Worm (Caenorhabditis elegans) whole organism, L4 larva: Measurements from ENCODE around the gene cwp-3.

Experiments used
- R02D3.7 ChIP-seq: fragments of 150-350 bp; sonication (generic microtip); optimal IDR thresholded peaks from 3 replicates; lab custom pipeline; 2014; ENCODE audit warnings: missing biosample characterization, missing genetic modification characterization
- ZK337.2 ChIP-seq: fragments of 200-800 bp; sonication (Bioruptor generic); IDR thresholded peaks from 2 replicates; pipeline ENCODE4 v1.3.6; 2022; ENCODE audit warnings: missing genetic modification reagents, missing genetic modification characterization, missing compliant biosample characterization
- attf-4 ChIP-seq: sonication (generic microtip); optimal IDR thresholded peaks from 3 replicates; lab custom pipeline; 2017; ENCODE audit warnings: missing biosample characterization, missing genetic modification characterization
- ceh-20 ChIP-seq: fragments of 200-800 bp; sonication (Bioruptor generic); IDR thresholded peaks from 2 replicates; pipeline ENCODE4 v1.3.6; 2022; ENCODE audit warnings: missing genetic modification reagents, missing genetic modification characterization, missing compliant biosample characterization
- ceh-28 ChIP-seq: fragments of 150-350 bp; optimal IDR thresholded peaks from 2 replicates; lab custom pipeline; 2014; ENCODE audit warnings: missing biosample characterization, missing genetic modification reagents, missing genetic modification characterization
- ceh-44 ChIP-seq: fragments of 200-800 bp; sonication (Bioruptor generic); IDR thresholded peaks from 2 replicates; pipeline ENCODE4 v1.3.6; 2022; ENCODE audit warnings: missing genetic modification reagents, missing genetic modification characterization, missing compliant biosample characterization
- daf-12 ChIP-seq: fragments of 150-350 bp; optimal IDR thresholded peaks from 2 replicates; lab custom pipeline; 2014; ENCODE audit warnings: missing biosample characterization, missing genetic modification reagents, missing genetic modification characterization
- daf-16 ChIP-seq, 3 experiments: sonication (generic microtip); optimal IDR thresholded peaks; 2 replicates each; lab custom pipeline; 2016 to 2017; ENCODE audit warnings: missing genetic modification characterization in 3 of 3, missing genetic modification reagents in 3 of 3, mild to moderate bottlenecking in 2 of 3, missing compliant biosample characterization in 2 of 3, missing biosample characterization in 1 of 3, moderate library complexity in 1 of 3
- dmd-6 ChIP-seq: fragments of 200-800 bp; sonication (Bioruptor generic); IDR thresholded peaks from 2 replicates; pipeline ENCODE4 v1.3.6; 2022; ENCODE audit warnings: missing genetic modification reagents, missing genetic modification characterization, missing compliant biosample characterization
- dmd-9 ChIP-seq: fragments of 200-800 bp; sonication (Bioruptor generic); IDR thresholded peaks from 2 replicates; pipeline ENCODE4 v1.3.6; 2022; ENCODE audit warnings: missing genetic modification reagents, missing genetic modification characterization, missing compliant biosample characterization
- dpl-1 ChIP-seq: fragments of 150-350 bp; optimal IDR thresholded peaks from 2 replicates; lab custom pipeline; 2014; ENCODE audit warnings: missing biosample characterization, missing genetic modification reagents, missing genetic modification characterization
- dve-1 ChIP-seq: sonication (generic microtip); optimal IDR thresholded peaks from 2 replicates; lab custom pipeline; 2017; ENCODE audit warnings: antibody characterized with exemption, mild to moderate bottlenecking, missing genetic modification characterization, missing compliant biosample characterization; ENCODE audit not compliant: insufficient read depth
- egl-43 ChIP-seq: fragments of 200-800 bp; sonication (Bioruptor generic); IDR thresholded peaks from 2 replicates; pipeline ENCODE4 v1.3.6; 2022; ENCODE audit warnings: missing genetic modification reagents, missing genetic modification characterization, missing compliant biosample characterization
- fkh-10 ChIP-seq: fragments of 150-350 bp; optimal IDR thresholded peaks from 2 replicates; lab custom pipeline; 2014; ENCODE audit warnings: missing biosample characterization, missing genetic modification reagents, missing genetic modification characterization
- fos-1 ChIP-seq: fragments of 150-350 bp; optimal IDR thresholded peaks from 2 replicates; lab custom pipeline; 2014; ENCODE audit warnings: missing biosample characterization, missing genetic modification characterization
- hlh-11 ChIP-seq: fragments of 200-800 bp; sonication (Bioruptor generic); optimal IDR thresholded peaks from 2 replicates; lab custom pipeline; 2018; ENCODE audit warnings: mild to moderate bottlenecking, missing genetic modification characterization, missing compliant biosample characterization
- hlh-30 ChIP-seq: sonication (generic microtip); optimal IDR thresholded peaks from 2 replicates; lab custom pipeline; 2017; ENCODE audit warnings: antibody characterized with exemption, mild to moderate bottlenecking, missing genetic modification characterization, missing compliant biosample characterization; ENCODE audit not compliant: insufficient read depth
- lin-38 ChIP-seq: fragments of 200-800 bp; sonication (Bioruptor generic); IDR thresholded peaks from 2 replicates; pipeline ENCODE4 v1.3.6; 2022; ENCODE audit warnings: missing genetic modification reagents, missing genetic modification characterization, missing compliant biosample characterization
- lir-3 ChIP-seq: sonication (generic microtip); optimal IDR thresholded peaks from 2 replicates; lab custom pipeline; 2016; ENCODE audit warnings: mild to moderate bottlenecking, missing genetic modification characterization, missing compliant biosample characterization
- lsy-2 ChIP-seq, 2 experiments: fragments of 150-350 bp in 1 of 2; sonication (generic microtip) in 1 of 2; optimal IDR thresholded peaks; 2 replicates each; lab custom pipeline; 2014 to 2017; ENCODE audit warnings: missing biosample characterization in 2 of 2, missing genetic modification characterization in 2 of 2
- madf-9 ChIP-seq: fragments of 200-800 bp; sonication (Bioruptor generic); conservative IDR thresholded peaks from 2 replicates; pipeline ENCODE4 v1.3.6; 2022; ENCODE audit warnings: missing genetic modification reagents, missing genetic modification characterization, missing compliant biosample characterization
- mep-1 ChIP-seq: fragments of 150-350 bp; sonication (generic microtip); optimal IDR thresholded peaks from 3 replicates; lab custom pipeline; 2014; ENCODE audit warnings: missing biosample characterization, missing genetic modification characterization
- mxl-3 ChIP-seq: fragments of 200-800 bp; sonication (Bioruptor generic); optimal IDR thresholded peaks from 2 replicates; lab custom pipeline; 2018; ENCODE audit warnings: mild to moderate bottlenecking, missing genetic modification characterization, missing compliant biosample characterization
- nhr-10 ChIP-seq: fragments of 150-350 bp; optimal IDR thresholded peaks from 2 replicates; lab custom pipeline; 2014; ENCODE audit warnings: missing biosample characterization, missing genetic modification characterization
- nhr-102 ChIP-seq: sonication (generic microtip); optimal IDR thresholded peaks from 2 replicates; lab custom pipeline; 2016; ENCODE audit warnings: mild to moderate bottlenecking, missing genetic modification characterization, moderate library complexity, missing compliant biosample characterization
- nhr-111 ChIP-seq: fragments of 200-800 bp; sonication (Bioruptor generic); optimal IDR thresholded peaks from 2 replicates; lab custom pipeline; 2018; ENCODE audit warnings: mild to moderate bottlenecking, missing genetic modification characterization, missing compliant biosample characterization
- nhr-237 ChIP-seq: sonication (generic microtip); optimal IDR thresholded peaks from 2 replicates; lab custom pipeline; 2017; ENCODE audit warnings: missing biosample characterization, missing genetic modification characterization
- nhr-25 ChIP-seq: sonication (generic microtip); optimal IDR thresholded peaks from 2 replicates; lab custom pipeline; 2017; ENCODE audit warnings: missing genetic modification characterization, mild to moderate bottlenecking, missing compliant biosample characterization, antibody characterized with exemption, moderate library complexity, borderline replicate concordance; ENCODE audit not compliant: insufficient read depth
- nhr-28 ChIP-seq: fragments of 150-350 bp; optimal IDR thresholded peaks from 2 replicates; lab custom pipeline; 2014; ENCODE audit warnings: missing biosample characterization, missing genetic modification characterization
- nhr-48 ChIP-seq: sonication (generic microtip); optimal IDR thresholded peaks from 2 replicates; lab custom pipeline; 2016; ENCODE audit warnings: mild to moderate bottlenecking, missing genetic modification characterization, missing compliant biosample characterization
- nhr-77 ChIP-seq: fragments of 150-350 bp; optimal IDR thresholded peaks from 2 replicates; lab custom pipeline; 2014; ENCODE audit warnings: missing biosample characterization, missing genetic modification characterization
- pqm-1 ChIP-seq: sonication (generic microtip); optimal IDR thresholded peaks from 2 replicates; lab custom pipeline; 2017; ENCODE audit warnings: missing biosample characterization, missing genetic modification characterization
- sdz-12 ChIP-seq: fragments of 200-800 bp; sonication (Bioruptor generic); optimal IDR thresholded peaks from 2 replicates; lab custom pipeline; 2018; ENCODE audit warnings: mild to moderate bottlenecking, missing genetic modification characterization, missing compliant biosample characterization
- skn-1 ChIP-seq: fragments of 150-350 bp; optimal IDR thresholded peaks from 2 replicates; lab custom pipeline; 2014; ENCODE audit warnings: missing biosample characterization, missing genetic modification characterization
- tag-97 ChIP-seq: fragments of 200-800 bp; sonication (Bioruptor generic); IDR thresholded peaks from 2 replicates; pipeline ENCODE4 v1.3.6; 2022; ENCODE audit warnings: missing genetic modification characterization, missing compliant biosample characterization
- unc-62 ChIP-seq, 3 experiments: fragments of 150-350 bp in 1 of 3; sonication (generic microtip); optimal IDR thresholded peaks in 2 of 3; peaks in 1 of 3; 1 replicate in 1 of 3; 2 replicates in 2 of 3; lab custom pipeline; 2014 to 2017; ENCODE audit warnings: missing biosample characterization in 3 of 3, missing genetic modification characterization in 3 of 3, missing genetic modification reagents in 3 of 3, missing genotype in 1 of 3
- vab-7 ChIP-seq: fragments of 200-800 bp; sonication (Bioruptor generic); IDR thresholded peaks from 2 replicates; pipeline ENCODE4 v1.3.6; 2022; ENCODE audit warnings: missing genetic modification reagents, missing genetic modification characterization, missing compliant biosample characterization
- zip-11 ChIP-seq: fragments of 200-800 bp; sonication (Bioruptor generic); IDR thresholded peaks from 2 replicates; pipeline ENCODE4 v1.3.6; 2022; ENCODE audit warnings: missing genetic modification characterization, missing compliant biosample characterization
- zip-2 ChIP-seq: fragments of 150-350 bp; optimal IDR thresholded peaks from 2 replicates; lab custom pipeline; 2014; ENCODE audit warnings: missing biosample characterization, missing genetic modification characterization
- ztf-11 ChIP-seq: fragments of 150-350 bp; optimal IDR thresholded peaks from 2 replicates; lab custom pipeline; 2014; ENCODE audit warnings: missing biosample characterization, missing genetic modification characterization
- ztf-7 ChIP-seq: fragments of 150-350 bp; optimal IDR thresholded peaks from 2 replicates; lab custom pipeline; 2014; ENCODE audit warnings: missing biosample characterization, missing genetic modification characterization

The cwp-3 gene

ce11 chrV:4881377-4881776 is 38.7 kb downstream of the cwp-3 start, which contains the start of gene str-32:
Gene str-32, minus strand, starts transcription at chrV:4881477.
- no peak for TF ChIP-seq unc-62 (GFP tag; optimal IDR thresholded peaks at IDR 0.05 in 1 of 2; lab: Kevin White, UChicago)
- no peak for TF ChIP-seq unc-62 (tag; optimal IDR thresholded peaks at IDR 0.05; lab: Kevin White, UChicago)
- no peak for TF ChIP-seq lsy-2 (tag; optimal IDR thresholded peaks at IDR 0.05; lab: Kevin White, UChicago)
- no peak for TF ChIP-seq mxl-3

ce11 chrV:4884490-4884889 is 41.9 kb downstream of the cwp-3 start, which contains the start of gene T19H12.12:
Gene T19H12.12, plus strand, starts transcription at chrV:4884790.
- TF ChIP-seq nhr-25 (tag; lab: Kevin White, UChicago), result no peak
- TF ChIP-seq nhr-77 (tag; lab: Kevin White, UChicago), result no peak
- TF ChIP-seq sdz-12 (GFP tag; lab: Kevin White, UChicago), result no peak
- no peak for TF ChIP-seq ztf-7 (tag; lab: Kevin White, UChicago)
- TF ChIP-seq fos-1 (tag; lab: Kevin White, UChicago), result no peak
- no peak for TF ChIP-seq lir-3 (tag; lab: Kevin White, UChicago)
- no peak for TF ChIP-seq ZK337.2 (GFP tag; lab: Robert Waterston, UW)
- TF ChIP-seq lin-38 (GFP tag; lab: Robert Waterston, UW), result no peak
- no peak for TF ChIP-seq dpl-1 (GFP tag; lab: Kevin White, UChicago)
- no peak for TF ChIP-seq zip-11 (GFP tag; lab: Robert Waterston, UW)
- TF ChIP-seq ceh-20, result no peak
- TF ChIP-seq daf-12, result no peak
- no peak for TF ChIP-seq dmd-9
- no peak for TF ChIP-seq madf-9 (GFP tag; lab: Robert Waterston, UW)
- no peak for TF ChIP-seq ceh-28 (tag; lab: Kevin White, UChicago)

- TF ChIP-seq nhr-48 (no peak), zip-2 (tag; lab: Kevin White, UChicago) (no peak), nhr-111 (GFP tag; lab: Kevin White, UChicago) (no peak), fkh-10 (GFP tag; lab: Kevin White, UChicago) (no peak), tag-97 (no peak), ztf-11 (tag; lab: Kevin White, UChicago) (no peak), egl-43 (GFP tag; lab: Robert Waterston, UW) (no peak), nhr-10 (no peak), attf-4 (tag; lab: Kevin White, UChicago) (no peak), ztf-7 (tag; lab: Kevin White, UChicago) (no peak)
Observed at ce11 chrV:4885372-4885771, 42.7 kb downstream of the cwp-3 start, which contains the start of gene T19H12.3. Gene T19H12.3, plus strand, starts transcription at chrV:4885672.

- no peak for TF ChIP-seq nhr-237 (tag; lab: Kevin White, UChicago)
- TF ChIP-seq hlh-30 (tag; lab: Kevin White, UChicago), result peak; percentile 18
- no peak for TF ChIP-seq ceh-44 (GFP tag; lab: Robert Waterston, UW)
- TF ChIP-seq hlh-11 (tag; lab: Kevin White, UChicago), result peak; percentile 37
- no peak for TF ChIP-seq zip-11 (GFP tag; lab: Robert Waterston, UW)
- TF ChIP-seq nhr-28 (tag; lab: Kevin White, UChicago), result peak; percentile 93
- no peak for TF ChIP-seq skn-1 (tag; lab: Kevin White, UChicago)
- TF ChIP-seq pqm-1 (tag; lab: Kevin White, UChicago), result peak; percentile 71
- TF ChIP-seq R02D3.7 (tag; lab: Kevin White, UChicago), result no peak
- no peak for TF ChIP-seq vab-7 (GFP tag; lab: Robert Waterston, UW)
- TF ChIP-seq dmd-6 (GFP tag; lab: Robert Waterston, UW), result peak; percentile 60
- TF ChIP-seq nhr-77 (tag; lab: Kevin White, UChicago), result peak; percentile 58
- TF ChIP-seq mep-1, result peak; percentile 18
- peak; percentile 35 for TF ChIP-seq dve-1 (tag; lab: Kevin White, UChicago)
- TF ChIP-seq sdz-12 (GFP tag; lab: Kevin White, UChicago), result no peak
- TF ChIP-seq nhr-111 (GFP tag; lab: Kevin White, UChicago), result no peak
- no peak for TF ChIP-seq daf-16 (GFP tag; optimal IDR thresholded peaks at IDR 0.05; lab: Kevin White, UChicago)
- TF ChIP-seq daf-16 (tag; optimal IDR thresholded peaks at IDR 0.05; lab: Kevin White, UChicago), result peak; percentile 54
- peak; percentile 28 for TF ChIP-seq nhr-102 (tag; lab: Kevin White, UChicago)
- TF ChIP-seq ztf-7 (tag; lab: Kevin White, UChicago), result peak; percentile 57
Observed at ce11 chrV:4889477-4889876, 46.8 kb downstream of the cwp-3 start, which contains the start of gene ugt-12. Gene ugt-12, minus strand, starts transcription at chrV:4889629.
